Fruit fly (Drosophila melanogaster) whole organism, wandering third instar larva: ENCODE data around the gene Zasp66.

Experiments
- GATAd ChIP-seq: sonication (Bioruptor generic); optimal IDR thresholded peaks from 2 replicates; lab custom pipeline; 2016; ENCODE audit warnings: missing biosample characterization, missing genetic modification characterization
- HLH106 ChIP-seq: fragments of 200-800 bp; optimal IDR thresholded peaks from 3 replicates; lab custom pipeline; 2019; ENCODE audit warnings: missing biosample characterization, mild to moderate bottlenecking, missing genetic modification characterization, moderate library complexity
- OdsH ChIP-seq: fragments of 200-800 bp; sonication (Bioruptor generic); optimal IDR thresholded peaks from 2 replicates; lab custom pipeline; 2016; ENCODE audit warnings: missing biosample characterization, mild to moderate bottlenecking, missing genetic modification characterization
- dmrt93B ChIP-seq: fragments of 200-800 bp; sonication (Bioruptor generic); optimal IDR thresholded peaks from 2 replicates; lab custom pipeline; 2018; ENCODE audit warnings: missing biosample characterization, mild to moderate bottlenecking, missing genetic modification characterization
- h ChIP-seq: fragments of 200-800 bp; sonication (Bioruptor generic); optimal IDR thresholded peaks from 3 replicates; lab custom pipeline; 2016; ENCODE audit warnings: missing biosample characterization, mild to moderate bottlenecking, missing genetic modification characterization
- tai ChIP-seq: sonication (Bioruptor generic); optimal IDR thresholded peaks from 2 replicates; lab custom pipeline; 2016; ENCODE audit warnings: missing biosample characterization, missing genetic modification characterization

DNA sequence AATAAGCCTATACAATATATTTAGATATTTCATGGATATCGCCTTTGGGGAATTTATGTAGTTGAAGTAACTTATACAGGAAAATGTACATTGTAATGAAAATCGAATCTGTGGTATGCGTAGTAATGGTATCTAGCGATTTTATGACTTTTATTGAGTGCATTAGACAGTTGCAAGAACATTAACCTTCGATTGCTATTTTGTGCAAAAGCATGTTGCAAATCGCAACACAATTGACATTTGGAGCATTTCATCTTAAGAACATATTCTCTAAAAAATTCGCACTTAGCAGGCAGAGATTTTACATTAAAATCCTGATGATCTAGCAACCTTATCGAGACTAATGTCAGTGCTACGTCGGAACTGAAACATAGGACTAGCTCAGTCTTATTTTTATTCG lies 4.6 kb upstream of the Zasp66 start, which contains the start of gene S-Lap2:
- TF ChIP-seq HLH106 (tag; lab: Kevin White, UChicago) = no peak
- no peak for TF ChIP-seq dmrt93B
- TF ChIP-seq h (GFP tag; lab: Kevin White, UChicago) = no peak
- TF ChIP-seq OdsH (GFP tag; lab: Kevin White, UChicago) = no peak
- no peak for TF ChIP-seq tai
- no peak for TF ChIP-seq GATAd (GFP tag; lab: Kevin White, UChicago)
